Fruit fly (Drosophila melanogaster): ENCODE results near the gene CG8086.

CG8086 gene

dm6 chr2L:8274958-8275584, 17.8 kb upstream of the CG8086 start (continued):
- TF ChIP-seq dmrt99B (tag; optimal IDR thresholded peaks at IDR 0.05) (peak; percentile 79), twi (tag; optimal IDR thresholded peaks at IDR 0.05) (peak; percentile 65), pan (optimal IDR thresholded peaks at IDR 0.05) (no peak), pan (GFP tag; optimal IDR thresholded peaks at IDR 0.05 in 1 of 2, IDR thresholded peaks at IDR 0.05 in 1 of 2) (peak in 1 of 2 experiments; percentile 59), chif (GFP tag; optimal IDR thresholded peaks at IDR 0.05) (peak; percentile 46 to 68), Fer3 (tag; optimal IDR thresholded peaks at IDR 0.05) (peak; percentile 54), HmgD (GFP tag; optimal IDR thresholded peaks at IDR 0.05) (no peak), Eip74EF (GFP tag; optimal IDR thresholded peaks at IDR 0.05) (peak in 1 of 2 experiments; percentile 56), eyg (GFP tag; optimal IDR thresholded peaks at IDR 0.05) (no peak), hkb (optimal IDR thresholded peaks at IDR 0.05) (no peak), hkb (GFP tag; IDR thresholded peaks at IDR 0.05) (peak; percentile 69), dmrt11E (tag; optimal IDR thresholded peaks at IDR 0.05) (peak; percentile 88), z (GFP tag; IDR thresholded peaks at IDR 0.05) (peak; percentile 53; the same call in 1 of the 3 replicates), crp (GFP tag; optimal IDR thresholded peaks at IDR 0.05) (no peak), Poxn (GFP tag; IDR thresholded peaks at IDR 0.05) (no peak), D19A (tag; optimal IDR thresholded peaks at IDR 0.05) (peak; percentile 75), CG31388 (GFP tag; optimal IDR thresholded peaks at IDR 0.05) (no peak), shn (GFP tag; optimal IDR thresholded peaks at IDR 0.05) (no peak), CG7556 (GFP tag; optimal IDR thresholded peaks at IDR 0.05) (peak; percentile 63), tup (GFP tag; optimal IDR thresholded peaks at IDR 0.05) (no peak), CG14050 (GFP tag; IDR thresholded peaks at IDR 0.05) (peak; percentile 52; the same call in 2 of the 3 replicates), CG32767 (GFP tag; IDR thresholded peaks at IDR 0.05) (peak; percentile 47; the same call in 1 of the 2 replicates), CrebB (tag; optimal IDR thresholded peaks at IDR 0.05) (no peak), pros (GFP tag; optimal IDR thresholded peaks at IDR 0.05) (no peak), E2f2 (GFP tag; IDR thresholded peaks at IDR 0.05) (no peak; the same call in 1 of the 2 replicates), Meics (GFP tag; optimal IDR thresholded peaks at IDR 0.05) (peak; percentile 44), CG32532 (GFP tag; IDR thresholded peaks at IDR 0.05) (no peak), danr (GFP tag; IDR thresholded peaks at IDR 0.05) (peak; percentile 33; the same call in 1 of the 2 replicates), CG12769 (tag; optimal IDR thresholded peaks at IDR 0.05) (no peak), sisA (GFP tag; IDR thresholded peaks at IDR 0.05) (peak; percentile 55; the same call in 1 of the 2 replicates), Optix (GFP tag; IDR thresholded peaks at IDR 0.05) (no peak), usp (GFP tag; optimal IDR thresholded peaks at IDR 0.05) (no peak), CG4820 (GFP tag; optimal IDR thresholded peaks at IDR 0.05) (peak; percentile 57), gsb-n (tag; optimal IDR thresholded peaks at IDR 0.05) (peak; percentile 84), CG13775 (GFP tag; optimal IDR thresholded peaks at IDR 0.05) (peak; percentile 60), unc-4 (GFP tag; IDR thresholded peaks at IDR 0.05; ENCODE audit: partially characterized antibody) (no peak), jigr1 (GFP tag; IDR thresholded peaks at IDR 0.05) (no peak), ttk (GFP tag; IDR thresholded peaks at IDR 0.05) (0 out of 2 replicates have a peak, but pooled peaks have one; percentile 27), btn (GFP tag; optimal IDR thresholded peaks at IDR 0.05) (no peak), CG2129 (GFP tag; IDR thresholded peaks at IDR 0.05; ENCODE audit: partially characterized antibody) (no peak), CG10979 (tag; optimal IDR thresholded peaks at IDR 0.05) (peak; percentile 85), scrt (GFP tag; optimal IDR thresholded peaks at IDR 0.05) (peak; percentile 8), ro (GFP tag; IDR thresholded peaks at IDR 0.05) (no peak), Jarid2 (GFP tag; optimal IDR thresholded peaks at IDR 0.05) (peak; percentile 20), CG7963 (GFP tag; IDR thresholded peaks at IDR 0.05; ENCODE audit: partially characterized antibody) (no peak), CG17612 (GFP tag; IDR thresholded peaks at IDR 0.05) (no peak), CG17802 (tag; optimal IDR thresholded peaks at IDR 0.05) (peak; percentile 29), CG4424 (GFP tag; optimal IDR thresholded peaks at IDR 0.05) (peak; percentile 70), zen (tag; optimal IDR thresholded peaks at IDR 0.05) (peak; percentile 90), CG4707 (GFP tag; optimal IDR thresholded peaks at IDR 0.05) (peak; percentile 12)

Measured in whole organism, embryonic.